In the genomic region with DNA sequence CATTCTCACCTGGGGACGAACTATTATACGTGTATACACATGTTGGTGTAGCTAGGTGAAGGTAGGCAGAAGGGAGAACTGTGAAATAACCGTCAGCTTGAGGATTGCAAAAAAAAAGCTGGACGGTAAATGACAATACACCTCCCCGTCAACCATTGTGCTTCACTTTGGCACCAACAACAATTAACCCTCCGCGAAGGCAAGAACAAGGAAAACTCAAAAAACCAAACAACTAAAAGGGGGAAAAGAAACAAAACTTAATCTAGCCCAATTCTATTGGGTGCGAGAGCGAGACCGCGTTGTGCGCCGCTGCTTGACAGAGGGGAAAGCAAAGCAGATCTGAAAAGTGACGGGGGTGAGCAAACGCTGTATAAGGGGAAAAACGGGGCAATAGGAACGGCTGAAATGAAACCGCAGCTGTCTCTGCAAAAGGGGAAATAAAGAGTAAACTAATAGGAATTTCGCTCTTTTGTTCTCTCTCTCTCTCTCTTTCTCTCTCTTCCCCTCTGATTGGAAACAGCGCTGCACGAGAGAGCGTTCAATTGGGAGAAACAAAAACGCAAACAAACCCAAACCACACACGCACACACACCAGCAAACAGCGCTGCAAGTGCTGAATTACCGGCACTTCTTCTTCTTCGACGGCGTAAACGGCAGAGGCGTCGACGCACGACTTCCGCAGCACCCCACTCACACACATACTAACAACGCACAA, we compare ENCODE assay signal across 1 fruit fly cellular context.
TF ChIP-seq lines count a peak whose summit lies in the region.

No protein-coding gene starts in this region.

TF ChIP-seq in whole organism, embryonic, 481 proteins besides CTCF, POLR2A, EP300 and RAD21 (continued from another document):
- TF ChIP-seq Meics (GFP tag; optimal IDR thresholded peaks at IDR 0.05; lab: Kevin White, UChicago) (no peak), fd102C (GFP tag; optimal IDR thresholded peaks at IDR 0.05; lab: Kevin White, UChicago) (no peak), zfh1 (GFP tag; IDR thresholded peaks at IDR 0.05; lab: Robert Waterston, UW) (no peak), mld (GFP tag; IDR thresholded peaks at IDR 0.05; lab: Robert Waterston, UW; ENCODE audit: partially characterized antibody) (0 out of 3 replicates have a peak, but pooled peaks have one; percentile 28), Nf-YA (GFP tag; IDR thresholded peaks at IDR 0.05; lab: Robert Waterston, UW) (peak; percentile 85; the same call in 1 of the 2 replicates), Nf-YC (tag; optimal IDR thresholded peaks at IDR 0.05; lab: Kevin White, UChicago) (peak; percentile 97), Jarid2 (GFP tag; optimal IDR thresholded peaks at IDR 0.05; lab: Kevin White, UChicago) (peak; percentile 67), insv (GFP tag; optimal IDR thresholded peaks at IDR 0.05; lab: Kevin White, UChicago) (peak in 1 of 2 experiments; percentile 95), yki (optimal IDR thresholded peaks at IDR 0.05; lab: Kevin White, UChicago) (peak; percentile 97), kah (GFP tag; optimal IDR thresholded peaks at IDR 0.05; lab: Kevin White, UChicago) (peak; percentile 19), D (optimal IDR thresholded peaks at IDR 0.05; lab: Kevin White, UChicago) (peak; percentile 25), D (GFP tag; optimal IDR thresholded peaks at IDR 0.05; lab: Kevin White, UChicago) (no peak), bbx (GFP tag; IDR thresholded peaks at IDR 0.05; lab: Robert Waterston, UW; ENCODE audit: partially characterized antibody) (peak; percentile 51), al (GFP tag; IDR thresholded peaks at IDR 0.05; lab: Robert Waterston, UW) (no peak), B-H2 (GFP tag; optimal IDR thresholded peaks at IDR 0.05; lab: Kevin White, UChicago) (no peak), gce (GFP tag; IDR thresholded peaks at IDR 0.05; lab: Robert Waterston, UW) (peak; percentile 69; the same call in 1 of the 3 replicates), Elba2 (GFP tag; optimal IDR thresholded peaks at IDR 0.05; lab: Kevin White, UChicago) (peak; percentile 85), Scr (GFP tag; IDR thresholded peaks at IDR 0.05; lab: Robert Waterston, UW; ENCODE audit: partially characterized antibody) (peak; percentile 59), sna (GFP tag; IDR thresholded peaks at IDR 0.05; lab: Robert Waterston, UW; ENCODE audit: partially characterized antibody) (peak; percentile 82), CG34224 (GFP tag; IDR thresholded peaks at IDR 0.05; lab: Robert Waterston, UW; ENCODE audit: partially characterized antibody) (peak; percentile 68), Opbp (GFP tag; IDR thresholded peaks at IDR 0.05; lab: Robert Waterston, UW; ENCODE audit: partially characterized antibody) (peak; percentile 38; the same call in 2 of the 3 replicates), CG11723 (GFP tag; optimal IDR thresholded peaks at IDR 0.05; lab: Kevin White, UChicago) (peak; percentile 8), Nf-YB (GFP tag; optimal IDR thresholded peaks at IDR 0.05; lab: Kevin White, UChicago) (peak; percentile 98), lilli (GFP tag; optimal IDR thresholded peaks at IDR 0.05; lab: Kevin White, UChicago) (no peak), CG17385 (GFP tag; optimal IDR thresholded peaks at IDR 0.05; lab: Kevin White, UChicago) (peak; percentile 94), Deaf1 (tag; optimal IDR thresholded peaks at IDR 0.05; lab: Kevin White, UChicago) (peak; percentile 71), CG10959 (GFP tag; IDR thresholded peaks at IDR 0.05; lab: Robert Waterston, UW) (no peak), Hmx (GFP tag; optimal IDR thresholded peaks at IDR 0.05; lab: Kevin White, UChicago) (no peak), nerfin-2 (GFP tag; IDR thresholded peaks at IDR 0.05; lab: Robert Waterston, UW; ENCODE audit: partially characterized antibody) (peak; percentile 58; the same call in 1 of the 2 replicates), oc (tag; optimal IDR thresholded peaks at IDR 0.05; lab: Kevin White, UChicago) (peak; percentile 44), CG1529 (GFP tag; optimal IDR thresholded peaks at IDR 0.05; lab: Kevin White, UChicago) (no peak), CG14014 (GFP tag; IDR thresholded peaks at IDR 0.05; lab: Robert Waterston, UW) (no peak), CG32532 (GFP tag; IDR thresholded peaks at IDR 0.05; lab: Robert Waterston, UW) (peak; percentile 60; the same call in 1 of the 2 replicates), Dll (GFP tag; IDR thresholded peaks at IDR 0.05; lab: Robert Waterston, UW; ENCODE audit: partially characterized antibody) (peak; percentile 69), chinmo (GFP tag; IDR thresholded peaks at IDR 0.05; lab: Robert Waterston, UW; ENCODE audit: partially characterized antibody) (peak; percentile 95), CG11696 (GFP tag; IDR thresholded peaks at IDR 0.05; lab: Robert Waterston, UW) (peak; percentile 11; the same call in 1 of the 2 replicates), z (GFP tag; IDR thresholded peaks at IDR 0.05; lab: Robert Waterston, UW) (peak; percentile 93), ewg (GFP tag; optimal IDR thresholded peaks at IDR 0.05; lab: Kevin White, UChicago) (peak; percentile 72), br (optimal IDR thresholded peaks at IDR 0.05; lab: Kevin White, UChicago) (no peak), jing (GFP tag; optimal IDR thresholded peaks at IDR 0.05; lab: Kevin White, UChicago) (peak; percentile 21), Hr39 (optimal IDR thresholded peaks at IDR 0.05; lab: Kevin White, UChicago) (peak; percentile 38), chm (GFP tag; IDR thresholded peaks at IDR 0.05; lab: Robert Waterston, UW) (peak; percentile 7; the same call in 1 of the 2 replicates), CG1832 (GFP tag; optimal IDR thresholded peaks at IDR 0.05; lab: Kevin White, UChicago) (peak; percentile 89), CG13287 (GFP tag; IDR thresholded peaks at IDR 0.05; lab: Robert Waterston, UW; ENCODE audit: partially characterized antibody) (peak; percentile 58; the same call in 1 of the 2 replicates)
